Worm (Caenorhabditis elegans) whole organism, young adult: Measurements from ENCODE around the gene fbxa-85.

Source experiments
- B0019.2 ChIP-seq: fragments of 200-800 bp; sonication (Bioruptor generic); conservative IDR thresholded peaks from 2 replicates; pipeline ENCODE4 v1.3.6; 2022; ENCODE audit warnings: missing genetic modification reagents, missing genetic modification characterization, missing compliant biosample characterization
- B0336.3 ChIP-seq: fragments of 200-800 bp; sonication (Bioruptor generic); IDR thresholded peaks from 2 replicates; pipeline ENCODE4 v1.3.6; 2022; ENCODE audit warnings: missing genetic modification characterization, missing compliant biosample characterization
- C06A6.2 ChIP-seq: fragments of 200-800 bp; sonication (Bioruptor generic); conservative IDR thresholded peaks from 2 replicates; pipeline ENCODE4 v1.3.6; 2022; ENCODE audit warnings: missing genetic modification characterization, missing compliant biosample characterization
- D2030.7 ChIP-seq: fragments of 200-800 bp; sonication (Bioruptor generic); IDR thresholded peaks from 2 replicates; pipeline ENCODE4 v1.3.6; 2022; ENCODE audit warnings: missing genetic modification reagents, missing genetic modification characterization, missing compliant biosample characterization
- F52B5.7 ChIP-seq: sonication (generic microtip); optimal IDR thresholded peaks from 2 replicates; lab custom pipeline; 2016; ENCODE audit warnings: mild to moderate bottlenecking, missing genetic modification characterization, missing compliant biosample characterization
- F57C9.4 ChIP-seq: sonication (generic microtip); optimal IDR thresholded peaks from 2 replicates; lab custom pipeline; 2017; ENCODE audit warnings: mild to moderate bottlenecking, missing genetic modification characterization, missing compliant biosample characterization
- K11D2.4 ChIP-seq: fragments of 200-800 bp; sonication (Bioruptor generic); IDR thresholded peaks from 2 replicates; pipeline ENCODE4 v1.3.6; 2022; ENCODE audit warnings: missing genetic modification reagents, missing genetic modification characterization, missing compliant biosample characterization
- T26A5.8 ChIP-seq: sonication (generic microtip); optimal IDR thresholded peaks from 2 replicates; lab custom pipeline; 2016; ENCODE audit warnings: missing genetic modification characterization, missing compliant biosample characterization
- Y53F4B.3 ChIP-seq: fragments of 200-800 bp; sonication (Bioruptor generic); IDR thresholded peaks from 2 replicates; pipeline ENCODE4 v1.3.6; 2022; ENCODE audit warnings: missing genetic modification reagents, missing genetic modification characterization, missing compliant biosample characterization
- Y56A3A.18 ChIP-seq: fragments of 200-800 bp; sonication (Bioruptor generic); IDR thresholded peaks from 2 replicates; pipeline ENCODE4 v1.3.6; 2022; ENCODE audit warnings: missing genetic modification reagents, missing genetic modification characterization, missing compliant biosample characterization
- cebp-1 ChIP-seq, 2 experiments: fragments of 200-800 bp in 1 of 2; sonication (Bioruptor generic) in 1 of 2; sonication (generic microtip) in 1 of 2; IDR thresholded peaks in 1 of 2; optimal IDR thresholded peaks in 1 of 2; 2 replicates each; pipeline versions ENCODE4 v1.3.6 to Lab custom; 2017 to 2022; ENCODE audit warnings: missing compliant biosample characterization in 2 of 2, missing genetic modification characterization in 2 of 2, mild to moderate bottlenecking in 1 of 2, missing genetic modification reagents in 1 of 2, moderate library complexity in 1 of 2
- cebp-2 ChIP-seq: fragments of 200-800 bp; sonication (Bioruptor generic); IDR thresholded peaks from 2 replicates; pipeline ENCODE4 v1.3.6; 2022; ENCODE audit warnings: missing genetic modification characterization, missing compliant biosample characterization
- chd-7 ChIP-seq: sonication (generic microtip); optimal IDR thresholded peaks from 2 replicates; lab custom pipeline; 2016; ENCODE audit warnings: mild to moderate bottlenecking, missing genetic modification characterization, moderate library complexity, missing compliant biosample characterization
- egl-44 ChIP-seq: fragments of 200-800 bp; sonication (Bioruptor generic); IDR thresholded peaks from 2 replicates; pipeline ENCODE4 v1.3.6; 2022; ENCODE audit warnings: missing genetic modification reagents, missing genetic modification characterization, missing compliant biosample characterization
- ekl-4 ChIP-seq: fragments of 200-800 bp; sonication (Bioruptor generic); IDR thresholded peaks from 2 replicates; pipeline ENCODE4 v1.3.6; 2022; ENCODE audit warnings: missing genetic modification reagents, missing genetic modification characterization, missing compliant biosample characterization
- ets-4 ChIP-seq: fragments of 200-800 bp; sonication (Bioruptor generic); optimal IDR thresholded peaks from 2 replicates; lab custom pipeline; 2018; ENCODE audit warnings: mild to moderate bottlenecking, missing genetic modification characterization, missing compliant biosample characterization
- fkh-3 ChIP-seq: sonication (generic microtip); optimal IDR thresholded peaks from 2 replicates; lab custom pipeline; 2016; ENCODE audit warnings: mild to moderate bottlenecking, missing genetic modification characterization, missing compliant biosample characterization
- him-1 ChIP-seq: sonication (generic microtip); optimal IDR thresholded peaks from 2 replicates; lab custom pipeline; 2016; ENCODE audit warnings: missing genotype, missing genetic modification reagents, missing genetic modification characterization, missing compliant biosample characterization
- hlh-12 ChIP-seq: sonication (generic microtip); optimal IDR thresholded peaks from 2 replicates; lab custom pipeline; 2016; ENCODE audit warnings: missing genetic modification characterization, missing compliant biosample characterization
- hrde-1 ChIP-seq: sonication (generic microtip); optimal IDR thresholded peaks from 2 replicates; lab custom pipeline; 2016; ENCODE audit warnings: missing genetic modification characterization, mild to moderate bottlenecking, missing compliant biosample characterization, moderate library complexity, missing genotype, missing genetic modification reagents, borderline replicate concordance
- hsf-1 ChIP-seq: fragments of 200-800 bp; sonication (Bioruptor generic); IDR thresholded peaks from 2 replicates; pipeline ENCODE4 v1.3.6; 2022; ENCODE audit warnings: missing genetic modification reagents, missing genetic modification characterization, missing compliant biosample characterization
- let-607 ChIP-seq, 2 experiments: fragments of 200-800 bp in 1 of 2; sonication (Bioruptor generic) in 1 of 2; sonication (generic microtip) in 1 of 2; optimal IDR thresholded peaks; 2 replicates each; lab custom pipeline; 2016 to 2018; ENCODE audit warnings: mild to moderate bottlenecking in 2 of 2, missing compliant biosample characterization in 2 of 2, missing genetic modification characterization in 2 of 2, moderate library complexity in 2 of 2, missing genotype in 1 of 2
- lin-26 ChIP-seq: fragments of 200-800 bp; sonication (Bioruptor generic); IDR thresholded peaks from 2 replicates; pipeline ENCODE4 v1.3.6; 2022; ENCODE audit warnings: missing genetic modification reagents, missing genetic modification characterization, missing compliant biosample characterization
- lin-54 ChIP-seq: fragments of 200-800 bp; sonication (Bioruptor generic); optimal IDR thresholded peaks from 2 replicates; lab custom pipeline; 2018; ENCODE audit warnings: mild to moderate bottlenecking, missing genetic modification characterization, missing compliant biosample characterization
- lir-1 ChIP-seq: fragments of 200-800 bp; sonication (Bioruptor generic); conservative IDR thresholded peaks from 2 replicates; pipeline ENCODE4 v1.3.6; 2022; ENCODE audit warnings: missing genetic modification reagents, missing genetic modification characterization, missing compliant biosample characterization
- lsl-1 ChIP-seq: fragments of 200-800 bp; sonication (Bioruptor generic); optimal IDR thresholded peaks from 2 replicates; lab custom pipeline; 2018; ENCODE audit warnings: mild to moderate bottlenecking, missing genetic modification characterization, moderate library complexity, missing compliant biosample characterization
- madf-10 ChIP-seq: sonication (generic microtip); optimal IDR thresholded peaks from 2 replicates; lab custom pipeline; 2016; ENCODE audit warnings: mild to moderate bottlenecking, missing genetic modification characterization, missing compliant biosample characterization
- madf-3 ChIP-seq: fragments of 200-800 bp; sonication (Bioruptor generic); IDR thresholded peaks from 2 replicates; pipeline ENCODE4 v1.3.6; 2022; ENCODE audit warnings: missing genetic modification reagents, missing genetic modification characterization, missing compliant biosample characterization
- mxl-1 ChIP-seq: sonication (generic microtip); optimal IDR thresholded peaks from 2 replicates; lab custom pipeline; 2016; ENCODE audit warnings: missing genetic modification characterization, missing compliant biosample characterization
- nfya-2 ChIP-seq: fragments of 200-800 bp; sonication (Bioruptor generic); IDR thresholded peaks from 2 replicates; pipeline ENCODE4 v1.3.6; 2022; ENCODE audit warnings: missing genetic modification reagents, missing genetic modification characterization, missing compliant biosample characterization
- nhr-179 ChIP-seq: sonication (generic microtip); optimal IDR thresholded peaks from 2 replicates; lab custom pipeline; 2016; ENCODE audit warnings: mild to moderate bottlenecking, missing genetic modification characterization, missing compliant biosample characterization
- nhr-27 ChIP-seq: fragments of 200-800 bp; sonication (Bioruptor generic); optimal IDR thresholded peaks from 2 replicates; lab custom pipeline; 2018; ENCODE audit warnings: mild to moderate bottlenecking, missing genetic modification characterization, moderate library complexity, missing compliant biosample characterization
- nhr-80 ChIP-seq: sonication (generic microtip); optimal IDR thresholded peaks from 2 replicates; lab custom pipeline; 2016; ENCODE audit warnings: missing genetic modification characterization, missing compliant biosample characterization
- rcor-1 ChIP-seq: fragments of 200-800 bp; sonication (Bioruptor generic); IDR thresholded peaks from 2 replicates; pipeline ENCODE4 v1.3.6; 2022; ENCODE audit warnings: missing genetic modification reagents, missing genetic modification characterization, missing compliant biosample characterization
- rec-8 ChIP-seq, 2 experiments: sonication (generic microtip); optimal IDR thresholded peaks; 2 replicates each; lab custom pipeline; 2016; ENCODE audit warnings: mild to moderate bottlenecking in 2 of 2, missing genetic modification characterization in 2 of 2, missing genetic modification reagents in 2 of 2, missing genotype in 2 of 2, missing biosample characterization in 1 of 2, missing compliant biosample characterization in 1 of 2, moderate library complexity in 1 of 2
- repo-1 ChIP-seq: sonication (generic microtip); optimal IDR thresholded peaks from 2 replicates; lab custom pipeline; 2017; ENCODE audit warnings: mild to moderate bottlenecking, missing genetic modification characterization, missing compliant biosample characterization
- rpc-1 ChIP-seq, 2 experiments: fragments of 150-350 bp in 1 of 2; sonication (generic microtip) in 1 of 2; optimal IDR thresholded peaks; 2 replicates each; lab custom pipeline; 2014 to 2018; ENCODE audit warnings: missing biosample characterization in 1 of 2, missing genetic modification characterization in 1 of 2, missing genetic modification reagents in 1 of 2, missing genotype in 1 of 2
- sdz-38 ChIP-seq: sonication (generic microtip); optimal IDR thresholded peaks from 2 replicates; lab custom pipeline; 2016; ENCODE audit warnings: missing genotype, missing genetic modification characterization, missing compliant biosample characterization
- snpc-4 ChIP-seq, 5 experiments: fragments of 150-350 bp in 1 of 5; sonication (generic microtip) in 4 of 5; optimal IDR thresholded peaks; 2 replicates each; lab custom pipeline; 2014 to 2018; ENCODE audit warnings: missing genetic modification characterization in 5 of 5, missing biosample characterization in 3 of 5, antibody characterized with exemption in 2 of 5, mild to moderate bottlenecking in 2 of 5, missing compliant biosample characterization in 2 of 5, missing genotype in 2 of 5, moderate library complexity in 2 of 5, missing genetic modification reagents in 1 of 5
- unc-130 ChIP-seq: sonication (generic microtip); optimal IDR thresholded peaks from 2 replicates; lab custom pipeline; 2016; ENCODE audit warnings: missing genetic modification reagents, missing genetic modification characterization, missing compliant biosample characterization
- unc-62 ChIP-seq: fragments of 150-350 bp; optimal IDR thresholded peaks from 2 replicates; lab custom pipeline; 2014; ENCODE audit warnings: missing biosample characterization, missing genetic modification reagents, missing genetic modification characterization
- ztf-18 ChIP-seq: sonication (generic microtip); optimal IDR thresholded peaks from 2 replicates; lab custom pipeline; 2016; ENCODE audit warnings: missing genotype, mild to moderate bottlenecking, missing genetic modification characterization, missing compliant biosample characterization
- ztf-26 ChIP-seq: sonication (generic microtip); optimal IDR thresholded peaks from 2 replicates; lab custom pipeline; 2017; ENCODE audit warnings: missing genetic modification characterization, missing compliant biosample characterization

fbxa-85 gene

ce11 chrV:17241278-17241661 is 17.7 kb upstream of the fbxa-85 start:
- TF ChIP-seq Y53F4B.3 (no peak), nhr-80 (tag; lab: Kevin White, UChicago) (peak; percentile 71), snpc-4 (GFP tag; optimal IDR thresholded peaks at IDR 0.05; lab: Kevin White, UChicago) (no peak), snpc-4 (tag; optimal IDR thresholded peaks at IDR 0.05; lab: Kevin White, UChicago) (peak in 1 of 4 experiments; percentile 19)

ce11 chrV:17242552-17242951 is 16.4 kb upstream of the fbxa-85 start, which contains the start of gene Y68A4B.3:
TSS of gene Y68A4B.3 (minus strand) at chrV:17242652.
- TF ChIP-seq lir-1 (no peak), T26A5.8 (no peak), sdz-38 (no peak), egl-44 (no peak), B0019.2 (no peak), lin-26 (no peak), F52B5.7 (tag; lab: Kevin White, UChicago) (no peak), ztf-26 (tag; lab: Kevin White, UChicago) (no peak), ets-4 (no peak), nhr-179 (no peak), hrde-1 (no peak), C06A6.2 (GFP tag; lab: Robert Waterston, UW) (no peak), hlh-12 (tag; lab: Kevin White, UChicago) (no peak), repo-1 (tag; lab: Kevin White, UChicago) (no peak)

ce11 chrV:17243016-17243415 is 16.0 kb upstream of the fbxa-85 start:
- no peak for TF ChIP-seq lir-1
- TF ChIP-seq D2030.7 (GFP tag; lab: Robert Waterston, UW) = no peak
- no peak for TF ChIP-seq lin-54
- TF ChIP-seq nhr-27 = no peak
- no peak for TF ChIP-seq cebp-2 (GFP tag; lab: Robert Waterston, UW)
- no peak for TF ChIP-seq lsl-1 (GFP tag; lab: Kevin White, UChicago)
- no peak for TF ChIP-seq cebp-1 (GFP tag; IDR thresholded peaks at IDR 0.05; lab: Robert Waterston, UW)
- TF ChIP-seq cebp-1 (tag; optimal IDR thresholded peaks at IDR 0.05; lab: Kevin White, UChicago) = no peak
- no peak for TF ChIP-seq K11D2.4
- TF ChIP-seq madf-3 (GFP tag; lab: Robert Waterston, UW) = no peak
- TF ChIP-seq unc-62 = no peak
- TF ChIP-seq nfya-2 (GFP tag; lab: Robert Waterston, UW) = no peak
- no peak for TF ChIP-seq F57C9.4 (tag; lab: Kevin White, UChicago)
- no peak for TF ChIP-seq Y56A3A.18 (GFP tag; lab: Robert Waterston, UW)
- TF ChIP-seq hrde-1 = no peak
- no peak for TF ChIP-seq rec-8 (tag; optimal IDR thresholded peaks at IDR 0.05; lab: Kevin White, UChicago)
- no peak for TF ChIP-seq mxl-1 (tag; lab: Kevin White, UChicago)

ce11 chrV:17245406-17245805 is 13.6 kb upstream of the fbxa-85 start, which contains the start of gene clec-242:
TSS of gene clec-242 (minus strand) at chrV:17245506.
- no peak for TF ChIP-seq lin-26
- TF ChIP-seq him-1 (tag; lab: Kevin White, UChicago) = no peak
- no peak for TF ChIP-seq lir-1
- no peak for TF ChIP-seq mxl-1 (tag; lab: Kevin White, UChicago)
- TF ChIP-seq, all 124 proteins: peak for 0

ce11 chrV:17248915-17249314 is 10.1 kb upstream of the fbxa-85 start, which contains the start of gene clec-243:
TSS of gene clec-243 (minus strand) at chrV:17249015.
- TF ChIP-seq sdz-38 (no peak), rcor-1 (GFP tag; lab: Robert Waterston, UW) (no peak), chd-7 (no peak), rpc-1 (optimal IDR thresholded peaks at IDR 0.05; lab: Kevin White, UChicago) (no peak), rpc-1 (tag; optimal IDR thresholded peaks at IDR 0.05; lab: Kevin White, UChicago) (no peak), egl-44 (no peak), repo-1 (tag; lab: Kevin White, UChicago) (no peak), lin-26 (no peak), hsf-1 (GFP tag; lab: Robert Waterston, UW) (no peak), let-607 (tag; optimal IDR thresholded peaks at IDR 0.05; lab: Kevin White, UChicago) (no peak), madf-10 (tag; lab: Kevin White, UChicago) (no peak), B0336.3 (GFP tag; lab: Robert Waterston, UW) (no peak), unc-130 (GFP tag; lab: Kevin White, UChicago) (no peak), ztf-18 (no peak), fkh-3 (no peak), ekl-4 (GFP tag; lab: Robert Waterston, UW) (no peak), hrde-1 (no peak)
